Fruit fly (Drosophila melanogaster) ovary, adult (tissue): ENCODE results near the gene CG4766.

Source experiments
- CG17801 ChIP-seq: fragments of 200-800 bp; optimal IDR thresholded peaks from 2 replicates; lab custom pipeline; 2019; ENCODE audit warnings: missing biosample characterization, mild to moderate bottlenecking, missing genetic modification characterization, moderate library complexity; ENCODE audit not compliant: partially characterized antibody

CG4766 gene

DNA sequence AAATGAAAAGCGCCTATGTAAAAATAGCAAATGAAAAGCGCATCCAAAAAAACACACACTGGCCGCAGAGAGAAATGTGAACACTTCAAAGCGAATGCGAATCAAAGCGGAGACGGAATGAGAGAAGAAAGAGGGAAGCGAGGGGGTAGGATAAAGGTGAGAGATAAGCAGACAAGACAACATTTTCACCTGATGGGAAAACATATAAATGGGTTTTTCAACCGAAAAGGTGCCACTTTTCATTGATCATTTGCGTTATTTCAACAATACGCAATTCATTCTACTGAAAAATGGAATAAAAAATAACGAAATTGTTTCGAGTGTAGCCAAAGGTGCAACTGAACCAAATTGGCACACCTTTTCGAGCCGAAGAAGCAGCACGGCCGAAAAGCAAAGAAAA lies 23.5 kb downstream of the CG4766 start:
- TF ChIP-seq CG17801 (GFP tag; lab: Kevin White, UChicago), result no peak

DNA sequence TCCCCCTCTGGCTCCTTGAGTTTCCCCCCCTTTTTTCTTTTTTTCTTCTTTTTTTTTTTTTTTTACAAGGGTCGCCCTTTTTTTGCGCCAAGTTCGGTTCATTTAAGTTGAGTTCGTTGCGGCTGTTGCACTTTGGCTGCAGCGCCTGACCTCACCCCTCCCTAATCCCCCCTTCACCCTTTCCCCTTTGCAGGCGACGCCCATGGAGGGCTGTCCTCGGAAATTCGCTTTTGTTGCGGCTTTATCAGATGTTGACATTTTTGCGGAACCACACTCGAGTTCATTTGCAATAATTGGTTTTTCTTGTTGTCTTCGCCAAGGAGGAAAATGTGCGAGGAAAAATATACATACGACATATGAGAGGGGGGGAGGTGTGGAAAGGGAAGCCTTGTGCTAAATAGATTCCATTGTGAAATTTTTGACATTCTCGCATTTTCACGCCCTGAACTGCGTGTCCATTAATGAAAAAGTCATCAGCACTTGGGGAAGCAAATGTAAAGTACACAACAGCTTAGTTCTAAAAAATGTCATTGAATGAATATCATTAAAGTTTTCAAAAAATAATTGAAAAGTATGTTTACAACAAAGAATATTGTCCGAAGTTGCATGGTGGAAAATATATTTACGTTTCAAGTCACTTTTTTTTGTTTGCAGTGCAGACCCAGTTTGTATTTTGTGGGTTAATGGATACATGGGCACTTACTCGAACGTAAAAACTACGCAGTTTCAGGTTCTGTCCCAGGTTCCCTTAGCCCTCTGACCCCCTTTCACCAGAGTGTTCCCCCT lies 26.0 kb downstream of the CG4766 start:
- TF ChIP-seq CG17801 (GFP tag; lab: Kevin White, UChicago), result no peak

DNA sequence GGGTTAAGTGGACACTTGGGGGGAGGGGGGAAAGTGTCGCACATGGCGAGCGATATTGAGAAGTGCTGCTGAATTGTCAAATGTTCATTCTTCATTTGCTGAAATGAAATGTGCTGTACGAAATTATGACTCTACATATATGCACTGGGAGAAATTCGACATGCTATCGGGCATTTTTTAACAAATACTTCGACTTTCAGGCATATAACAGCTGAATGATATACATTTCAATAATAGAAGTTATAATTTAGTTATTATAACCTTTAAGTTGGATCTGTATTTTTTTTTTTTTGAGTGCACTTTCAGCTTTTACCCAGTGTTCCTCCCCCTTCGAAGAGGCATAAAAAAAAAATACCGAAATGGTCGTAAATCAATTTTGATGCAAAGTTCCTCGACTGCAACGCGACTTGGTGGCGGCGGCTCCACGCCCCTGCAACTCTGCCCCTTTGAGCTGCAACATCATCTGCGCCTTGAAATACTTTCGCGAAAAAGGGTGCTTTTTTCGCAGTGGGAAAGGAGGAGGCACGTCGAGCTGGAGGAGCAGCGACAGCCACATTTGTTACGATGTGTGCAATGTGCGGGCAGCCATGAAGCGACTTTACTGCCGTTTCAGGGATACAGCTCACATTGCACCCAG lies 27.1 kb downstream of the CG4766 start:
- TF ChIP-seq CG17801 (GFP tag; lab: Kevin White, UChicago), result no peak

DNA sequence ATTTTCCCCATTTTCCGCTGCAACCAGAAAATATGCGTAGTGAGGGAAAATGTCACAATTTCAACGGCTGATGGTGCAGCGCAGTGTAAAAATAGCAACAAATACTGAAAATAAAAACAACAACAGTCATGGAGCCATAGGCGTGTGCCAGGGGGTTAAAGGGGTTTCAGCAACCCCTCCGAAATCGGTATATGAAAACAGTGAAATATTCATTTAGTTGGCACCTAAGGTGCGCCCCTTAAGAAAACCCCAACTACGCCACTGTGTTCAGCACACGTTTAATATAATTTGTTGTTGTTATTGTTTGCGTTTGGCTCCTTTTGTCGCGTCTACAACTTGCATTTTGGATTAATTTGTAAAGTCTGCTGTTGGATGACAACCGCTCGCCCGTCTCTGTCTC lies 28.6 kb downstream of the CG4766 start:
- TF ChIP-seq CG17801 (GFP tag; lab: Kevin White, UChicago), result no peak

DNA sequence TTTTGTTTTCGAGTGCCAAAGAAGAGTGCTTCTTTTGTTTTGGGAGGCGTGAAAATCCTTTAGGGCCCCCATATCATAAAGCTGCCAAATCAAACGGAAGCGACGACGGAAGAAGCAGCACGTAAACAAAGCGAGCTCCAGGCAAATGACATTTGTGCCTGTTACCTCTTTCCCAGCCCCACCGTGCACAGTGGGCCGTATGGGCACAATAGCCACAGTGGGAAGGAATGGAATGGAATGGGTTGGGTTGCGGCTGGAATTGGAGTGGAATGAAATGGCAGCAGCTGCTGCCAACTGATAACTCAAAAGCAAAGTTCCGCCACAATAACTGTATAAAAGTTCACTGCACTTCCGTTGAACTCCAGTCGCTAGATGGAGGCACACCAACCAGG lies 29.9 kb downstream of the CG4766 start:
- no peak for TF ChIP-seq CG17801 (GFP tag; lab: Kevin White, UChicago)

DNA sequence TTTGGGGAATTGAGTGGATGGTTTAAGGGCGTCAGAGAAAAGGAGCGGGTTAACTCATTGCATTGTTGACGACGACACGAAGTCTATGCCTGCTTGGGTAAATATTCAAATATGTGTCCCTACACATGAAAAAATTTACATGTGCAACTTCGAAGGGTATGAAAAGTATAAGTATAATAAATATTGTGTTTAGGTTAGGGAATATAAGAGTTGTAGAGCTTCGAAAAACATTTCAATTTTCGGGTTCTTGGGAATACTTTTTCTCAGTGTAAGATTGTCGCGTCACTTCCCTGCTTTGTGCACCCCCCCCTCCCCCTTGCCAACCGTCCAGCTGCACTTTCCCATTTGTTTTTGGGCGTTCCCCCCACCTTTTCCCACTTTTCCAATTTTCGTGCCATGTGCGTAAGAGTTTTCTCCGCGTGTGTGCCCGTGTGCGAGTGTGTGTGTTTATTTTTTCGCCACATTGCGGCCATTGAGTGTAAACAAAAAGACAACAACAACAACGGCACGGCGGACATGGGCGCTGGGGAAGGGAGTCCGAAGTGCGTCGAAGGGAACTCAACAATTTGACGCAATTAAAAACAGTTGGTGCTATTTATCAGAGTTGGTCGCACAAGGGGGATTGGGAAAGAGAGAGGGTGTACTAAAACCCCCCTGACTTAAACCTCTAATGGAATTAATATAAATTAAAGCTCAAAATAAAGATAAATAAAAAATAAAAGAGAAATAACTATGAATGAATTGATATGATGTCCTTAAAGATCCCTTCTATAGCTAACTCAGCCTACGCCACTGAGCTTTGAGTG lies 30.5 kb downstream of the CG4766 start:
- TF ChIP-seq CG17801 (GFP tag; lab: Kevin White, UChicago), result no peak

DNA sequence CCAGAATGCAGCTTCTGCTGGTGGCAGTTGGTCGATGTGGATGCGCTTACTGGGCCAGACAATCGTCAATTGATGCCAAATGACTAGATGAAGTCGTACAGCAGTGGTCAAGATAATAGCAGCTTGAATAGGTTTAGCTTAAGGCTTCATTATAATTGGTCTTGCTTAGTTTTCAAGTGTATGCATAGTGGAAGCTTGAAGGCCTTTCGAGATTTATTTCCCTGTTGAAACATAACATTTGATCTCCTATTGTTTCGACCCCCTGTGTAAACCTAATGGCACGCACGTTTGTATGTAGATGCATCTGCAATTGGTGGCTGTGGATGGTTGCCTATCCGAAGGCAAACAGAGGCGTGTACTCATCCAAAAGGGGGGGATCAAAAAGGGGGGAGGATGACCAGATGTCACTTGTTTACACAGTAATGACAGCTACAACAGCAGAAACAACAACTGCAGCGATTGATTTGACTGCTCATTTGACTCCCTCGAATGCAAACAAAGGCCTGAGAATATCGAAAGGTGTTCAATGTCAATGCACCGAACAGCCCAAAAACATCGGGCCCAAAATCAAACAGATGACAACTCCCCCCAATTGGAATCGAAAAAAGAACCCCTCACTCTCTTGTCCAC lies 32.4 kb downstream of the CG4766 start:
- no peak for TF ChIP-seq CG17801 (GFP tag; lab: Kevin White, UChicago)

DNA sequence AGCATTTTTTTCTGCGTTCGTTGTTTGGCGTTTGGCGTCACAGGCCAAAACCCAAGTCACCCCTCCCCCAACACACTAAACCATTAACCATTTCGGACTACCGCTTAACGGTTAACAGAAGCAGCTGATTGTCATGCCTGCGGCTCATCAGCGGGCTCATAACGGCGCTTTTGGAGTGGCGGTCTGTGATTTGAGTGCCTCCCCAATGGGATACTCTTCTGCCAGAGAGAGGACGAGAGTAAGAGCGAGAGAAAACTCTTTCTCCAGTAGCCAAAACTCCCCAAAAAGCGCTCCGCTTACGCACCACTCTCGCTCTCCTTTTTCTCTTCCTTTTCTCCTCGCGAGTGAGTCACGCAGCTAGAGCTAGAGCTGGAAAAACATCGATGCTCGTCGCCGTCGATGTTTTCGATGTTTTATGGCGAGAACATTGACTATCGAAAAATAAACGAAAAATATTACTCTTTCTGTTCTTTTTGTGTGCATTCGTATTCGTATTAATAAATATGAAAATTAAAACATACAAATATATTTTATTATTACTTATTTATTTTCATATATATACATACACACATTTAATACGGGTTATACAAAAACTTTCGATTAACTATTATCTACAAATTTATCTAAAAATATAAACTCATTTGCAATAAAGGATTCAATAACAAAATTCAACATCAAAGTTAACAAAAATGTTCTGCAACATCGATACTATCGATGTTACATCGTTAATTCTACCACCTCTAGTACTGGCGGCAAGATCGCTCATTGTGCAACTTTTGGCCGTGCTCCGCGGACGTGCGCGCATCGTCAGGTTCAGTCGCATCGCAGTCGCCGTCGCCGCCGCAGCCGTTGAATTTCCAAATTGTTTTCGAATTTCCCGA lies 34.8 kb downstream of the CG4766 start, which contains the start of gene Grip:
Gene Grip, plus strand, starts transcription at position 763 of the 881 bp plus-strand sequence.
- no peak for TF ChIP-seq CG17801 (GFP tag; lab: Kevin White, UChicago)

DNA sequence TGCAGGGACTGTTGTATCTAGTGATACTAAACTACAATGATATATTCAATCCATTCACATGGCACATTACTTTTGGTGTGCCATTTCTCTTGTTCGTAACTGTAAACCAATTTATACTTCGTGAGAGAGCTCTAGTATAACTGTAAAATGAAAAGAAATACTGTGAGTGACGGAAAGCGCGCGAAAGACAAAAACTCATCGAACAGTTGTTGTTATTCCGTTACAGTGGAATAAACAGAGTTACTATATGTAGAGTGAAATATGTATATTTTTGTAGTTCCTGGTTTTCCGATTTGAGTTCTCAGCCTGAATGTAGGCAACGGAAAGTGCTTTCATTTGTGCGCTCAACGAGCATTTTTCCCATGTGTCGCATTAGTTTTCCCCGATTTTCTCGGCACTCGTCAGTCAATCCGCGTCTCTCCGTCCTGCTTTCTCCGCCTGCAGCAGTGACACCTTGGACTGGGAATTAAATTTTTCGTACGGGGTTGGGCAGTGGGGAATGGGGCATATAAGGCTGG lies 36.4 kb downstream of the CG4766 start:
- no peak for TF ChIP-seq CG17801 (GFP tag; lab: Kevin White, UChicago)

DNA sequence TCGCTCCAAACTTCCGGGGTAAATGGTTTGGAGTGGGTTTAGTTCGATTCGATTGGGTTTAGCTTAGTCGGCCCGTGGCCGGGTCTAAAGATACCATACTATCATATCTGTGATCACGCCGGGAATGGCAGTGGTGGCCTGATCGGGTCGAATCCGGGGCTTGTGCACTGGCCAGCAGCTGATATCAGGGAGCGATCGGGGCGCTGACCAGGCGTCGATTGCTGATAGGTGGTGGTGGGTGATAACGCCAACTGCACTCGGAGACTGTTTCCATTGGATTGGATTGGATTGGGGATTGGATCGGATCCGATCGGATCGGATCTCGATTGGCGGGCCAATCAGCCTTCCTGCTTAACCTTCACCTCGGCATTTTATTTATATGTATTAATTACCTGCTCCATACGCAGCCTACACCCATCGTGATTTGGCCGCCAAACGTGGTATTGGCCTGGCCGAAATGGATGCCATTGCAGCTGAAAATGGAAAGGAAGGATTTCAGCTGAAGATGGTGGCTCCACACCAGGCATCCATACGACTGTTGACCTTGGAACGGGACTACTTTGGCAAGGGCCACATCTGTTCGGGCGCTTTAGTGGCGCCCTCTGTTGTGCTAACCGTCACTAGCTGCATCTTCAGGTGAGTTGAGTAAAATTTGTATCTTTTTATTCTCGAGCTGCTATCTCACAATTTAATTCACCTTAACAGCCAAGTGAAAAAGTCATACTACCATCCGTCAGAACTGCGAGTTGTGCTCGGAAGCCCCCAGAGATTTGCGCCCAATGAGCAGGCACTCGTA lies 43.8 kb downstream of the CG4766 start:
- TF ChIP-seq CG17801 (GFP tag; lab: Kevin White, UChicago), result no peak

DNA sequence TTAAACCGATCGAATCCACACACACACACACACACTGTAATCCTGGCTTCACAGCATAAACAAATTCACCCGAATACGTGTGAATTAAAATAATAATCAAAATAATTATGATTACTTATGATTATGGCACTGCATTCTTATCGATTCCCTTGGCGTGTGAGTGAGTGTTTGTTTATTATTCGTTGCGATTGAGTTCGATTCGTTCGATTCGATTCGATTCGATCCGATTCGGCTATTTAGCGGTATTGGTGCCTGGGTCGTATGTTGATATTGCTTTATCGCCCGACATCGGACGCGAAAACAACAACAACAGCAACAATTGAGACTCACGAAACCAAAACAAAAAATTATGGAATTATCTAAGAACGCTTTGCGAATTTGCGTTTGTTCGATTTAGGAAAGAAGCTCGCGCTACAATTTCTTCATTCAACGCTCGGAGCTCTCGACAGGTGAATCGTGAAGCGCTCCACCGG lies 45.4 kb downstream of the CG4766 start, which contains the start of gene CG6067:
Gene CG6067, plus strand, starts transcription at position 423 of the 473 bp plus-strand sequence.
- TF ChIP-seq CG17801 (GFP tag; lab: Kevin White, UChicago), result no peak

DNA sequence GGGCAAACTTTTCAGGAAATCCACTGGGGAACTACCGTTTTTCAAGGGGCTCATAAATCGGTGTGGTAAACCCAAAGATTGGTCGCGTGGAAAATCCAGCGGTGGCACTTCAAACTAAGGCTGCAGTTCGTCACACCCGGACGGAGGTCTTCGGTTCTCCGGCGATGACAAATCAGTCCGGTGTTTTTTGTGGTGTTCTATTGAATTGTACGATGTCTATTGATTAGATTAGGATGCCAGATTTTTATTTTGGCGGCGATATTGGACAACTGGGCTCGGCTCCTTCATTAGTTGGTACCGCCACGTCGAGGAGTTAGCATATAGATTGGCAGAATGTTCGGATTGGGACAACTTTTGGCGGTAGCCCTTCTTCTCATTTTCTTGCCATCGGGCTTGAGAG lies 48.3 kb downstream of the CG4766 start, which contains the start of gene CG6048:
Gene CG6048, plus strand, starts transcription at position 301 of the 400 bp plus-strand sequence.
- TF ChIP-seq CG17801 (GFP tag; lab: Kevin White, UChicago), result no peak

DNA sequence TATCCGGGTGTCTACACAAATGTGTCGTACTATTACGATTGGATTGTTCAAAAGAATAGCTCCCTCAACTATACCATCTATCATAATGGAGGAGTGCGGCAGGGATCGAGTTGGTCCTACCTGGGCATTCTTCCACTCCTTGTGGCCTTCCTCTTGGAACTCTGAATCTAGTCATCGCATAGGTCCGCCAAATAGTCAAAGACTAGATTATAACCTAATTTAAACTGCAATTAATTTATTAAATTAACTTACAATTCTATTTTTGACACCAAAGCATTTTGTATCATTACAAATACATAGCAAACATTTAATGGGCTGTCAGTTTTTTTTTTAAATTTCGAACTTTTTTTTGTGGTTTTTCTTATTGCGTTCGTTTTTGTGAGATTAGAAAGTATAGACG lies 50.6 kb downstream of the CG4766 start, which contains the start of gene CG32755:
Gene CG32755, plus strand, starts transcription at position 301 of the 400 bp plus-strand sequence.
- no peak for TF ChIP-seq CG17801 (GFP tag; lab: Kevin White, UChicago)
